Worm (Caenorhabditis elegans): Measurements from ENCODE around the gene C35B1.5.

ce11 chrIV:4079514-4079913, 4.5 kb downstream of the C35B1.5 start, which contains the start of gene C35B1.4:
- no peak for TF ChIP-seq mep-1 (tag; optimal IDR thresholded peaks at IDR 0.05)
- TF ChIP-seq F16B12.6 (tag; optimal IDR thresholded peaks at IDR 0.05), result no peak
- no peak for TF ChIP-seq efl-1 (optimal IDR thresholded peaks at IDR 0.05)
- TF ChIP-seq efl-1 (GFP tag; optimal IDR thresholded peaks at IDR 0.05 in 1 of 2), result no peak
- no peak for TF ChIP-seq ztf-11 (tag; optimal IDR thresholded peaks at IDR 0.05)
- no peak for TF ChIP-seq dpl-1 (GFP tag; optimal IDR thresholded peaks at IDR 0.05)
- TF ChIP-seq elt-3 (tag; optimal IDR thresholded peaks at IDR 0.05), result no peak
- no peak for TF ChIP-seq nhr-28 (tag; optimal IDR thresholded peaks at IDR 0.05)
- TF ChIP-seq blmp-1 (tag; optimal IDR thresholded peaks at IDR 0.05), result no peak

Data from whole organism, L1 larva.